Worm (Caenorhabditis elegans) whole organism, early embryonic: ENCODE results near the gene C14B9.8.

ENCODE experiments used
- B0310.2 ChIP-seq: sonication (generic microtip); optimal IDR thresholded peaks from 2 replicates; lab custom pipeline; 2016; ENCODE audit warnings: mild to moderate bottlenecking, missing genetic modification characterization, missing compliant biosample characterization
- F13C5.2 ChIP-seq: sonication (generic microtip); optimal IDR thresholded peaks from 2 replicates; lab custom pipeline; 2017; ENCODE audit warnings: mild to moderate bottlenecking, missing genetic modification characterization, inconsistent platforms, missing compliant biosample characterization
- aly-1 ChIP-seq: sonication (generic microtip); optimal IDR thresholded peaks from 2 replicates; lab custom pipeline; 2016; ENCODE audit warnings: missing genetic modification characterization, missing compliant biosample characterization
- ama-1 ChIP-seq: fragments of 150-350 bp; optimal IDR thresholded peaks from 2 replicates; lab custom pipeline; 2014
- ceh-13 ChIP-seq: fragments of 200-800 bp; sonication (Bioruptor generic); optimal IDR thresholded peaks from 2 replicates; lab custom pipeline; 2018; ENCODE audit warnings: mild to moderate bottlenecking, missing genetic modification characterization, missing compliant biosample characterization
- ceh-36 ChIP-seq: sonication (generic microtip); optimal IDR thresholded peaks from 2 replicates; lab custom pipeline; 2016; ENCODE audit warnings: missing genetic modification characterization, inconsistent platforms, missing compliant biosample characterization
- ets-7 ChIP-seq: sonication (generic microtip); optimal IDR thresholded peaks from 2 replicates; lab custom pipeline; 2016; ENCODE audit warnings: missing genotype, missing genetic modification characterization, missing compliant biosample characterization
- flt-1 ChIP-seq: fragments of 200-800 bp; sonication (Bioruptor generic); IDR thresholded peaks from 2 replicates; pipeline ENCODE4 v1.3.6; 2022; ENCODE audit warnings: missing genetic modification characterization, missing compliant biosample characterization
- hmbx-1 ChIP-seq: sonication (generic microtip); optimal IDR thresholded peaks from 2 replicates; lab custom pipeline; 2016; ENCODE audit warnings: mild to moderate bottlenecking, missing genetic modification characterization, missing compliant biosample characterization
- hmg-4 ChIP-seq: fragments of 200-800 bp; sonication (Bioruptor generic); optimal IDR thresholded peaks from 2 replicates; lab custom pipeline; 2018; ENCODE audit warnings: mild to moderate bottlenecking, missing genetic modification characterization, missing compliant biosample characterization
- hnd-1 ChIP-seq: sonication (generic microtip); optimal IDR thresholded peaks from 2 replicates; lab custom pipeline; 2016; ENCODE audit warnings: missing genetic modification characterization, missing compliant biosample characterization
- pes-1 ChIP-seq: fragments of 200-800 bp; sonication (Bioruptor generic); IDR thresholded peaks from 2 replicates; pipeline ENCODE4 v1.3.6; 2022; ENCODE audit warnings: missing genetic modification reagents, missing genetic modification characterization, missing compliant biosample characterization
- scrt-1 ChIP-seq: fragments of 200-800 bp; sonication (Bioruptor generic); IDR thresholded peaks from 2 replicates; pipeline ENCODE4 v1.3.6; 2022; ENCODE audit warnings: missing genetic modification characterization, missing compliant biosample characterization
- sea-1 ChIP-seq: fragments of 200-800 bp; sonication (Bioruptor generic); conservative IDR thresholded peaks from 2 replicates; pipeline ENCODE4 v1.3.6; 2022; ENCODE audit warnings: missing genetic modification characterization, missing compliant biosample characterization
- tbx-11 ChIP-seq: fragments of 200-800 bp; sonication (Bioruptor generic); IDR thresholded peaks from 2 replicates; pipeline ENCODE4 v1.3.6; 2022; ENCODE audit warnings: missing genetic modification characterization, missing compliant biosample characterization
- tbx-37 ChIP-seq: fragments of 200-800 bp; sonication (Bioruptor generic); conservative IDR thresholded peaks from 2 replicates; pipeline ENCODE4 v1.3.6; 2022; ENCODE audit warnings: missing genetic modification reagents, missing genetic modification characterization, missing compliant biosample characterization
- tra-4 ChIP-seq: sonication (generic microtip); optimal IDR thresholded peaks from 2 replicates; lab custom pipeline; 2017; ENCODE audit warnings: missing genetic modification characterization, missing compliant biosample characterization

Gene C14B9.8

ce11 chrIII:8158140-8158786 is 13.8 kb upstream of the C14B9.8 start, which contains the start of gene atg-13:
TSS of gene atg-13 (minus strand) at chrIII:8158190.
- TF ChIP-seq aly-1 (tag; lab: Kevin White, UChicago) (no peak), F13C5.2 (no peak), hnd-1 (tag; lab: Kevin White, UChicago) (no peak), ets-7 (tag; lab: Kevin White, UChicago) (no peak), hmg-4 (GFP tag; lab: Kevin White, UChicago) (no peak), tra-4 (tag; lab: Kevin White, UChicago) (no peak), pes-1 (GFP tag; lab: Robert Waterston, UW) (no peak), ceh-36 (tag; lab: Kevin White, UChicago) (no peak), sea-1 (GFP tag; lab: Robert Waterston, UW) (no peak), hmbx-1 (tag; lab: Kevin White, UChicago) (no peak), tbx-11 (GFP tag; lab: Robert Waterston, UW) (no peak), flt-1 (no peak), ama-1 (lab: Kevin White, UChicago) (no peak), tbx-37 (GFP tag; lab: Robert Waterston, UW) (no peak), B0310.2 (no peak), scrt-1 (GFP tag; lab: Robert Waterston, UW) (no peak), ceh-13 (GFP tag; lab: Kevin White, UChicago) (no peak)

- TF ChIP-seq ama-1 (lab: Kevin White, UChicago) (no peak), hnd-1 (tag; lab: Kevin White, UChicago) (no peak), hmg-4 (GFP tag; lab: Kevin White, UChicago) (no peak), tbx-11 (GFP tag; lab: Robert Waterston, UW) (no peak), pes-1 (GFP tag; lab: Robert Waterston, UW) (no peak), sea-1 (GFP tag; lab: Robert Waterston, UW) (no peak), aly-1 (tag; lab: Kevin White, UChicago) (no peak), tbx-37 (GFP tag; lab: Robert Waterston, UW) (no peak), ceh-36 (tag; lab: Kevin White, UChicago) (no peak), tra-4 (tag; lab: Kevin White, UChicago) (no peak), ets-7 (tag; lab: Kevin White, UChicago) (no peak), F13C5.2 (no peak)
Observed at ce11 chrIII:8155166-8155565, 10.7 kb upstream of the C14B9.8 start, which contains the start of gene D2007.1. TSS of gene D2007.1 (plus strand) at chrIII:8155466.

ce11 chrIII:8154423-8154822 is 10.0 kb upstream of the C14B9.8 start:
- no peak for TF ChIP-seq pes-1 (GFP tag; lab: Robert Waterston, UW)
- TF ChIP-seq flt-1 = no peak
- TF ChIP-seq sea-1 (GFP tag; lab: Robert Waterston, UW) = no peak
- TF ChIP-seq tra-4 (tag; lab: Kevin White, UChicago) = no peak
- TF ChIP-seq tbx-37 (GFP tag; lab: Robert Waterston, UW) = no peak
- no peak for TF ChIP-seq ets-7 (tag; lab: Kevin White, UChicago)
- no peak for TF ChIP-seq ama-1 (lab: Kevin White, UChicago)
- TF ChIP-seq B0310.2 = no peak
- TF ChIP-seq scrt-1 (GFP tag; lab: Robert Waterston, UW) = no peak
- TF ChIP-seq ceh-13 (GFP tag; lab: Kevin White, UChicago) = no peak
- no peak for TF ChIP-seq aly-1 (tag; lab: Kevin White, UChicago)
- TF ChIP-seq hnd-1 (tag; lab: Kevin White, UChicago) = no peak
- TF ChIP-seq hmbx-1 (tag; lab: Kevin White, UChicago) = no peak
- no peak for TF ChIP-seq hmg-4 (GFP tag; lab: Kevin White, UChicago)
- no peak for TF ChIP-seq tbx-11 (GFP tag; lab: Robert Waterston, UW)
- no peak for TF ChIP-seq F13C5.2
- no peak for TF ChIP-seq ceh-36 (tag; lab: Kevin White, UChicago)

ce11 chrIII:8148751-8149150 is 4.3 kb upstream of the C14B9.8 start, which contains the start of gene D2007.2:
TSS of gene D2007.2 (plus strand) at chrIII:8148963.
- TF ChIP-seq hmg-4 (GFP tag; lab: Kevin White, UChicago) = no peak
- no peak for TF ChIP-seq ama-1 (lab: Kevin White, UChicago)
- no peak for TF ChIP-seq hmbx-1 (tag; lab: Kevin White, UChicago)
- TF ChIP-seq ets-7 (tag; lab: Kevin White, UChicago) = no peak
- TF ChIP-seq tbx-37 (GFP tag; lab: Robert Waterston, UW) = no peak
- TF ChIP-seq scrt-1 (GFP tag; lab: Robert Waterston, UW) = no peak
- TF ChIP-seq tbx-11 (GFP tag; lab: Robert Waterston, UW) = no peak
- no peak for TF ChIP-seq pes-1 (GFP tag; lab: Robert Waterston, UW)
- TF ChIP-seq tra-4 (tag; lab: Kevin White, UChicago) = no peak
- TF ChIP-seq flt-1 = no peak
- no peak for TF ChIP-seq hnd-1 (tag; lab: Kevin White, UChicago)
- TF ChIP-seq sea-1 (GFP tag; lab: Robert Waterston, UW) = no peak
- TF ChIP-seq ceh-36 (tag; lab: Kevin White, UChicago) = no peak
- no peak for TF ChIP-seq B0310.2
- TF ChIP-seq F13C5.2 = no peak
- TF ChIP-seq aly-1 (tag; lab: Kevin White, UChicago) = no peak
- TF ChIP-seq ceh-13 (GFP tag; lab: Kevin White, UChicago) = no peak

ce11 chrIII:8145971-8146370 is 1.5 kb upstream of the C14B9.8 start:
- TF ChIP-seq B0310.2 (no peak), F13C5.2 (no peak), scrt-1 (GFP tag; lab: Robert Waterston, UW) (no peak), flt-1 (no peak), hnd-1 (tag; lab: Kevin White, UChicago) (no peak), sea-1 (GFP tag; lab: Robert Waterston, UW) (no peak), tbx-11 (GFP tag; lab: Robert Waterston, UW) (no peak), tbx-37 (GFP tag; lab: Robert Waterston, UW) (no peak), ama-1 (lab: Kevin White, UChicago) (no peak), ceh-13 (GFP tag; lab: Kevin White, UChicago) (no peak), aly-1 (tag; lab: Kevin White, UChicago) (no peak), pes-1 (GFP tag; lab: Robert Waterston, UW) (no peak), ets-7 (tag; lab: Kevin White, UChicago) (no peak), hmg-4 (GFP tag; lab: Kevin White, UChicago) (no peak)

ce11 chrIII:8142217-8142616 is 2.2 kb downstream of the C14B9.8 start:
- TF ChIP-seq ets-7 (tag; lab: Kevin White, UChicago) (no peak), tbx-11 (GFP tag; lab: Robert Waterston, UW) (no peak), ceh-36 (tag; lab: Kevin White, UChicago) (no peak), pes-1 (GFP tag; lab: Robert Waterston, UW) (no peak), hmbx-1 (tag; lab: Kevin White, UChicago) (no peak), ama-1 (lab: Kevin White, UChicago) (no peak), tra-4 (tag; lab: Kevin White, UChicago) (no peak), sea-1 (GFP tag; lab: Robert Waterston, UW) (no peak), F13C5.2 (no peak), scrt-1 (GFP tag; lab: Robert Waterston, UW) (no peak), hnd-1 (tag; lab: Kevin White, UChicago) (no peak), hmg-4 (GFP tag; lab: Kevin White, UChicago) (no peak), aly-1 (tag; lab: Kevin White, UChicago) (no peak), flt-1 (no peak), B0310.2 (no peak), ceh-13 (GFP tag; lab: Kevin White, UChicago) (no peak)
